Fruit fly (Drosophila melanogaster) whole organism, embryonic: ENCODE results near the gene CG31886.

ENCODE experiments used
- BEAF-32 ChIP-seq: fragments of 200-800 bp; sonication (Bioruptor generic); optimal IDR thresholded peaks from 3 replicates; lab custom pipeline; 2017; ENCODE audit warnings: missing biosample characterization, missing genetic modification characterization, mild to moderate bottlenecking, moderate library complexity, missing genetic modification reagents
- BtbVII ChIP-seq: fragments of 200-800 bp; sonication (Bioruptor generic); optimal IDR thresholded peaks from 3 replicates; lab custom pipeline; 2017; ENCODE audit warnings: missing biosample characterization, mild to moderate bottlenecking, missing genetic modification characterization
- CG10274 ChIP-seq: fragments of 200-800 bp; sonication (Bioruptor generic); optimal IDR thresholded peaks from 3 replicates; lab custom pipeline; 2017; ENCODE audit warnings: missing biosample characterization, mild to moderate bottlenecking, missing genetic modification characterization
- CG10543 ChIP-seq: fragments of 200-800 bp; sonication (Bioruptor generic); optimal IDR thresholded peaks from 3 replicates; lab custom pipeline; 2017; ENCODE audit warnings: missing biosample characterization, mild to moderate bottlenecking, missing genetic modification characterization, moderate library complexity
- CG10565 ChIP-seq: fragments of 200-800 bp; sonication (Bioruptor generic); optimal IDR thresholded peaks from 3 replicates; lab custom pipeline; 2016; ENCODE audit warnings: missing biosample characterization, mild to moderate bottlenecking, missing genetic modification characterization
- CG10654 ChIP-seq: fragments of 200-800 bp; sonication (Bioruptor generic); optimal IDR thresholded peaks from 2 replicates; lab custom pipeline; 2016; ENCODE audit warnings: missing biosample characterization, missing genetic modification characterization
- CG12155 ChIP-seq: fragments of 200-800 bp; sonication (Bioruptor generic); optimal IDR thresholded peaks from 3 replicates; lab custom pipeline; 2016; ENCODE audit warnings: missing biosample characterization, missing genetic modification characterization
- CG13296 ChIP-seq: fragments of 200-800 bp; sonication (Bioruptor generic); optimal IDR thresholded peaks from 3 replicates; lab custom pipeline; 2018; ENCODE audit warnings: missing biosample characterization, mild to moderate bottlenecking, missing genetic modification characterization
- CG13894 ChIP-seq: fragments of 200-800 bp; sonication (Bioruptor generic); optimal IDR thresholded peaks from 3 replicates; lab custom pipeline; 2018; ENCODE audit warnings: missing biosample characterization, mild to moderate bottlenecking, missing genetic modification characterization, moderate library complexity
- CG14860 ChIP-seq: fragments of 200-800 bp; sonication (Bioruptor generic); IDR thresholded peaks from 3 replicates; pipeline ENCODE4 v1.3.6; 2022; ENCODE audit warnings: missing biosample characterization, missing genetic modification characterization; ENCODE audit not compliant: partially characterized antibody
- CG15269 ChIP-seq: fragments of 200-800 bp; sonication (Bioruptor generic); optimal IDR thresholded peaks from 2 replicates; lab custom pipeline; 2018; ENCODE audit warnings: missing biosample characterization, mild to moderate bottlenecking, missing genetic modification characterization, moderate library complexity
- CG15601 ChIP-seq: fragments of 200-800 bp; sonication (Bioruptor generic); optimal IDR thresholded peaks from 3 replicates; lab custom pipeline; 2019; ENCODE audit warnings: missing biosample characterization, mild to moderate bottlenecking, missing genetic modification characterization, moderate library complexity
- CG15696 ChIP-seq: fragments of 200-800 bp; sonication (Bioruptor generic); optimal IDR thresholded peaks from 2 replicates; lab custom pipeline; 2019; ENCODE audit warnings: missing biosample characterization, mild to moderate bottlenecking, missing genetic modification characterization, moderate library complexity
- CG17385 ChIP-seq: fragments of 200-800 bp; sonication (Bioruptor generic); optimal IDR thresholded peaks from 3 replicates; lab custom pipeline; 2018; ENCODE audit warnings: missing biosample characterization, mild to moderate bottlenecking, missing genetic modification characterization
- CG17612 ChIP-seq: fragments of 200-800 bp; sonication (Bioruptor generic); IDR thresholded peaks from 2 replicates; pipeline ENCODE4 v1.3.6; 2022; ENCODE audit warnings: missing biosample characterization, missing genetic modification characterization
- CG18011 ChIP-seq: fragments of 200-800 bp; sonication (Bioruptor generic); optimal IDR thresholded peaks from 2 replicates; lab custom pipeline; 2017; ENCODE audit warnings: missing biosample characterization, missing genetic modification characterization, mild to moderate bottlenecking, moderate library complexity, missing genotype
- CG18764 ChIP-seq: fragments of 200-800 bp; sonication (Bioruptor generic); optimal IDR thresholded peaks from 3 replicates; lab custom pipeline; 2016; ENCODE audit warnings: missing biosample characterization, missing genetic modification characterization
- CG2116 ChIP-seq: fragments of 200-800 bp; sonication (Bioruptor generic); optimal IDR thresholded peaks from 3 replicates; lab custom pipeline; 2018; ENCODE audit warnings: missing biosample characterization, mild to moderate bottlenecking, missing genetic modification characterization
- CG2678 ChIP-seq: fragments of 200-800 bp; sonication (Bioruptor generic); optimal IDR thresholded peaks from 3 replicates; lab custom pipeline; 2019; ENCODE audit warnings: missing biosample characterization, mild to moderate bottlenecking, missing genetic modification characterization, moderate library complexity
- CG2712 ChIP-seq: fragments of 200-800 bp; optimal IDR thresholded peaks from 3 replicates; lab custom pipeline; 2019; ENCODE audit warnings: missing biosample characterization, mild to moderate bottlenecking, missing genetic modification characterization, moderate library complexity
- CG31388 ChIP-seq: fragments of 200-800 bp; sonication (Bioruptor generic); optimal IDR thresholded peaks from 2 replicates; lab custom pipeline; 2016; ENCODE audit warnings: missing biosample characterization, missing genetic modification characterization
- CG34224 ChIP-seq: fragments of 200-800 bp; sonication (Bioruptor generic); IDR thresholded peaks from 3 replicates; pipeline ENCODE4 v1.3.6; 2022; ENCODE audit warnings: missing biosample characterization, missing genetic modification characterization; ENCODE audit not compliant: partially characterized antibody
- CG34376 ChIP-seq: fragments of 200-800 bp; sonication (Bioruptor generic); optimal IDR thresholded peaks from 2 replicates; lab custom pipeline; 2018; ENCODE audit warnings: missing biosample characterization, mild to moderate bottlenecking, missing genetic modification characterization
- CG4424 ChIP-seq: fragments of 200-800 bp; sonication (Bioruptor generic); optimal IDR thresholded peaks from 3 replicates; lab custom pipeline; 2016; ENCODE audit warnings: missing biosample characterization, missing genetic modification characterization
- CG6683 ChIP-seq: fragments of 200-800 bp; sonication (Bioruptor generic); optimal IDR thresholded peaks from 2 replicates; lab custom pipeline; 2017; ENCODE audit warnings: missing biosample characterization, mild to moderate bottlenecking, missing genetic modification characterization, missing genetic modification reagents
- Dad ChIP-seq: fragments of 200-800 bp; sonication (Bioruptor generic); optimal IDR thresholded peaks from 3 replicates; lab custom pipeline; 2016; ENCODE audit warnings: missing biosample characterization, missing genetic modification characterization
- Elba2 ChIP-seq: fragments of 200-800 bp; sonication (Bioruptor generic); optimal IDR thresholded peaks from 3 replicates; lab custom pipeline; 2016; ENCODE audit warnings: missing biosample characterization, missing genetic modification characterization
- Gug ChIP-seq: fragments of 200-800 bp; sonication (Bioruptor generic); IDR thresholded peaks from 4 replicates; pipeline ENCODE4 v1.3.6; 2022; ENCODE audit warnings: missing biosample characterization, missing genetic modification characterization
- Hmr ChIP-seq: fragments of 200-800 bp; sonication (Bioruptor generic); optimal IDR thresholded peaks from 3 replicates; lab custom pipeline; 2017; ENCODE audit warnings: mild to moderate bottlenecking, missing biosample characterization, missing genetic modification reagents, missing genetic modification characterization
- NC2α ChIP-seq: fragments of 200-800 bp; sonication (Bioruptor generic); optimal IDR thresholded peaks from 2 replicates; lab custom pipeline; 2016; ENCODE audit warnings: missing biosample characterization, missing genetic modification characterization
- Optix ChIP-seq: fragments of 200-800 bp; sonication (Bioruptor generic); IDR thresholded peaks from 3 replicates; pipeline ENCODE4 v1.3.6; 2022; ENCODE audit warnings: missing biosample characterization, missing genetic modification characterization
- PHDP ChIP-seq: fragments of 200-800 bp; sonication (Bioruptor generic); optimal IDR thresholded peaks from 3 replicates; lab custom pipeline; 2018; ENCODE audit warnings: missing biosample characterization, mild to moderate bottlenecking, missing genetic modification characterization, moderate library complexity
- Pdp1 ChIP-seq, 2 experiments: fragments of 200-800 bp; sonication (Bioruptor generic); optimal IDR thresholded peaks; 3 replicates each; lab custom pipeline; 2016; ENCODE audit warnings: missing biosample characterization in 2 of 2, missing genetic modification characterization in 2 of 2, mild to moderate bottlenecking in 1 of 2, moderate library complexity in 1 of 2
- Sin3A ChIP-seq: fragments of >200 bp; optimal IDR thresholded peaks from 2 replicates; lab custom pipeline; 2018
- Six4 ChIP-seq: fragments of 200-800 bp; sonication (Bioruptor generic); optimal IDR thresholded peaks from 2 replicates; lab custom pipeline; 2016; ENCODE audit warnings: missing biosample characterization, missing genetic modification characterization
- corto ChIP-seq: fragments of 200-800 bp; sonication (Bioruptor generic); optimal IDR thresholded peaks from 2 replicates; lab custom pipeline; 2016; ENCODE audit warnings: missing biosample characterization, mild to moderate bottlenecking, missing genetic modification characterization, moderate library complexity
- da ChIP-seq: fragments of 200-800 bp; sonication (Bioruptor generic); optimal IDR thresholded peaks from 2 replicates; lab custom pipeline; 2016; ENCODE audit warnings: missing biosample characterization, missing genetic modification characterization
- exex ChIP-seq: fragments of 200-800 bp; sonication (Bioruptor generic); optimal IDR thresholded peaks from 4 replicates; lab custom pipeline; 2018; ENCODE audit warnings: missing biosample characterization, mild to moderate bottlenecking, missing genetic modification characterization, moderate library complexity
- gfzf ChIP-seq: fragments of 200-800 bp; sonication (Bioruptor generic); optimal IDR thresholded peaks from 2 replicates; lab custom pipeline; 2016; ENCODE audit warnings: missing biosample characterization, mild to moderate bottlenecking, missing genetic modification characterization, moderate library complexity
- h ChIP-seq: fragments of >200 bp; optimal IDR thresholded peaks from 2 replicates; lab custom pipeline; 2017
- mirr ChIP-seq: fragments of 200-800 bp; sonication (Bioruptor generic); optimal IDR thresholded peaks from 3 replicates; lab custom pipeline; 2018; ENCODE audit warnings: missing biosample characterization, mild to moderate bottlenecking, missing genetic modification characterization
- pita ChIP-seq: fragments of 200-800 bp; sonication (Bioruptor generic); optimal IDR thresholded peaks from 2 replicates; lab custom pipeline; 2017; ENCODE audit warnings: missing biosample characterization, mild to moderate bottlenecking, missing genetic modification characterization
- pros ChIP-seq: fragments of 200-800 bp; sonication (Bioruptor generic); optimal IDR thresholded peaks from 3 replicates; lab custom pipeline; 2019; ENCODE audit warnings: missing biosample characterization, mild to moderate bottlenecking, missing genetic modification characterization, moderate library complexity
- run ChIP-seq: fragments of 200-800 bp; sonication (Bioruptor generic); optimal IDR thresholded peaks from 3 replicates; lab custom pipeline; 2018; ENCODE audit warnings: missing biosample characterization, mild to moderate bottlenecking, missing genetic modification characterization
- sd ChIP-seq: fragments of 200-800 bp; sonication (Bioruptor generic); optimal IDR thresholded peaks from 3 replicates; lab custom pipeline; 2018; ENCODE audit warnings: missing biosample characterization, mild to moderate bottlenecking, missing genetic modification characterization, moderate library complexity
- sna ChIP-seq: fragments of 200-800 bp; sonication (Bioruptor generic); IDR thresholded peaks from 2 replicates; pipeline ENCODE4 v1.3.6; 2022; ENCODE audit warnings: missing biosample characterization, missing genetic modification characterization; ENCODE audit not compliant: partially characterized antibody
- sqz ChIP-seq: fragments of 200-800 bp; sonication (Bioruptor generic); optimal IDR thresholded peaks from 3 replicates; lab custom pipeline; 2018; ENCODE audit warnings: missing biosample characterization, mild to moderate bottlenecking, missing genetic modification characterization
- sr ChIP-seq: fragments of 200-800 bp; sonication (Bioruptor generic); IDR thresholded peaks from 3 replicates; pipeline ENCODE4 v1.3.6; 2022; ENCODE audit warnings: missing biosample characterization, missing genetic modification characterization
- ssp ChIP-seq: fragments of 200-800 bp; sonication (Bioruptor generic); IDR thresholded peaks from 2 replicates; pipeline ENCODE4 v1.3.6; 2022; ENCODE audit warnings: missing biosample characterization, missing genetic modification characterization
- stc ChIP-seq: fragments of 200-800 bp; sonication (Bioruptor generic); IDR thresholded peaks from 2 replicates; pipeline ENCODE4 v1.3.6; 2022; ENCODE audit warnings: missing biosample characterization, missing genetic modification characterization
- toy ChIP-seq: fragments of 200-800 bp; sonication (Bioruptor generic); IDR thresholded peaks from 2 replicates; pipeline ENCODE4 v1.3.6; 2022; ENCODE audit warnings: missing biosample characterization, missing genetic modification characterization

CG31886 gene

DNA sequence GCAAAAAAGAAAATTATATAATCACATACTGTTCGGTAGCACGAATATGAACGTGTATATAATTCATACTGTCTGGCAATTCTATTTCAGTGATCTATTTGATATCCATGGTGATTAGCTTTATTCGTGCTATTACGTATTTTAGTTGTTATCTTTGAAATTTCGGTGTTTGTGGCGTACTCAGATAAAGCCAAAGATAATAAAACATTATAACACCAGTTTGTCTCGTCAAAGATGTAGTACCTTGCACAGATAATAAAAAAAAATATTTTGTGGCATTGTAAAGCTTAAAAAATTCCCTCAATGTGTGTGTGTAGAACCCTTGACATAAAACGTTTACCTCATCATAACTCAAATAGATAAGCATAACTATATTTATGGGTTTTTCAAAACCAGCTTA lies 10.9 kb downstream of the CG31886 start:
- no peak for TF ChIP-seq Sin3A (lab: Kevin White, UChicago)
- TF ChIP-seq run, result no peak
- no peak for TF ChIP-seq sr (GFP tag; lab: Robert Waterston, UW)
- no peak for TF ChIP-seq CG17612
- TF ChIP-seq exex (tag; lab: Kevin White, UChicago), result peak; percentile 50
- no peak for TF ChIP-seq pros
- peak; percentile 35 for TF ChIP-seq mirr
- no peak for TF ChIP-seq CG34224 (GFP tag; lab: Robert Waterston, UW)
- no peak for TF ChIP-seq CG4424 (GFP tag; lab: Kevin White, UChicago)
- TF ChIP-seq h (lab: Kevin White, UChicago), result no peak
- no peak for TF ChIP-seq BtbVII (GFP tag; lab: Kevin White, UChicago)
- no peak for TF ChIP-seq ssp
- TF ChIP-seq CG12155, result no peak
- peak; percentile 3 for TF ChIP-seq PHDP (tag; lab: Kevin White, UChicago)
- TF ChIP-seq sd, result peak; percentile 29
- no peak for TF ChIP-seq Six4
- no peak for TF ChIP-seq corto (GFP tag; lab: Kevin White, UChicago)
- TF ChIP-seq pita (GFP tag; lab: Kevin White, UChicago), result no peak
- TF ChIP-seq CG2712, result no peak
- TF ChIP-seq sqz (GFP tag; lab: Kevin White, UChicago), result no peak
- no peak for TF ChIP-seq CG10274 (GFP tag; lab: Kevin White, UChicago)
- TF ChIP-seq CG18764, result no peak
- TF ChIP-seq CG2116 (GFP tag; lab: Kevin White, UChicago), result no peak
- TF ChIP-seq Hmr (GFP tag; lab: Kevin White, UChicago), result no peak
- no peak for TF ChIP-seq CG10654 (GFP tag; lab: Kevin White, UChicago)
- no peak for TF ChIP-seq Gug (GFP tag; lab: Robert Waterston, UW)
- no peak for TF ChIP-seq CG15601 (tag; lab: Kevin White, UChicago)
- no peak for TF ChIP-seq stc
- TF ChIP-seq CG13894 (tag; lab: Kevin White, UChicago), result peak; percentile 58
- peak; percentile 47 for TF ChIP-seq CG2678 (tag; lab: Kevin White, UChicago)
- TF ChIP-seq CG10565 (GFP tag; lab: Kevin White, UChicago), result no peak
- TF ChIP-seq Optix, result no peak
- TF ChIP-seq CG31388 (GFP tag; lab: Kevin White, UChicago), result no peak
- peak; percentile 5 for TF ChIP-seq CG15269 (tag; lab: Kevin White, UChicago)
- no peak for TF ChIP-seq Dad (GFP tag; lab: Kevin White, UChicago)
- TF ChIP-seq gfzf (GFP tag; lab: Kevin White, UChicago), result no peak
- no peak for TF ChIP-seq Elba2
- TF ChIP-seq CG18011 (GFP tag; lab: Kevin White, UChicago), result no peak
- no peak for TF ChIP-seq NC2α (GFP tag; lab: Kevin White, UChicago)
- TF ChIP-seq CG17385 (GFP tag; lab: Kevin White, UChicago), result no peak
- TF ChIP-seq CG13296 (GFP tag; lab: Kevin White, UChicago), result peak; percentile 54
- peak; percentile 38 for TF ChIP-seq CG10543 (GFP tag; lab: Kevin White, UChicago)
- peak in 1 of 2 experiments; percentile 88 for TF ChIP-seq Pdp1 (GFP tag; optimal IDR thresholded peaks at IDR 0.05; lab: Kevin White, UChicago)
- no peak for TF ChIP-seq CG14860 (GFP tag; lab: Robert Waterston, UW)
- no peak for TF ChIP-seq toy (GFP tag; lab: Robert Waterston, UW)
- TF ChIP-seq CG15696 (tag; lab: Kevin White, UChicago), result no peak
- no peak for TF ChIP-seq BEAF-32 (GFP tag; lab: Kevin White, UChicago)
- no peak for TF ChIP-seq sna (GFP tag; lab: Robert Waterston, UW)
- no peak for TF ChIP-seq CG6683 (GFP tag; lab: Kevin White, UChicago)
- no peak for TF ChIP-seq da (GFP tag; lab: Kevin White, UChicago)
- peak; percentile 0 for TF ChIP-seq CG34376 (GFP tag; lab: Kevin White, UChicago)
